Worm (Caenorhabditis elegans): ENCODE data around the gene dyf-2.

- no peak for TF ChIP-seq ceh-19 (GFP tag; optimal IDR thresholded peaks at IDR 0.05)
- no peak for TF ChIP-seq fkh-6 (tag; optimal IDR thresholded peaks at IDR 0.05)
- no peak for TF ChIP-seq nhr-11 (tag; optimal IDR thresholded peaks at IDR 0.05)
Observed at ce11 chrIII:13709122-13709521, 22.9 kb upstream of the dyf-2 start.
